Fruit fly (Drosophila melanogaster) ovary, adult (tissue): ENCODE results near the gene solo.

Source experiments
- CG17801 ChIP-seq: fragments of 200-800 bp; optimal IDR thresholded peaks from 2 replicates; lab custom pipeline; 2019; ENCODE audit warnings: missing biosample characterization, mild to moderate bottlenecking, missing genetic modification characterization, moderate library complexity; ENCODE audit not compliant: partially characterized antibody

solo gene

dm6 chr2L:15061368-15061767 lies at the start of gene solo, which contains the start of gene vas:
Gene solo, plus strand, starts transcription at chr2L:15061656.
Gene vas, plus strand, starts transcription at chr2L:15061656.
- TF ChIP-seq CG17801 (GFP tag; lab: Kevin White, UChicago), result no peak

dm6 chr2L:15011779-15012178 lies 49.7 kb upstream of the solo start:
- no peak for TF ChIP-seq CG17801 (GFP tag; lab: Kevin White, UChicago)

DNA sequence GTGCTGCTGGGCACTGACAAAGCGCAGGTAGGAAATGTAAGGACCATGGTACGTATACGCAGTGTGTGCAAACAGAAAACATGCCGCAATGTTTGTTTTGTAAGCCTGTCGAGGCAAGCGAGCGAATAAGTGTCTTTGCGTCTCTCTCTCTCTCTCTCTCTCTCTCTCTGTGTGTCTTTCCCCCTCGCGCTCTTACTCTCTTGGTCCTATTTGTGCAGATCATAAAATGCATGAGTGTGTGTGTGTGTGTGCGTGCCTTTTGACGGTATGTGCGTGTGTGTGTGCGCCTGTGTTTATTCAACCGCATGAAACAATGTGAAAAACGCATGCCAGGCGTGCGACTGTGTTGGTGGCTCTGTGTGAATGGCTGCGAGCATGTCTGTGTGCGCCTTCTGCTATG lies 47.9 kb upstream of the solo start:
- TF ChIP-seq CG17801 (GFP tag; lab: Kevin White, UChicago), result no peak

DNA sequence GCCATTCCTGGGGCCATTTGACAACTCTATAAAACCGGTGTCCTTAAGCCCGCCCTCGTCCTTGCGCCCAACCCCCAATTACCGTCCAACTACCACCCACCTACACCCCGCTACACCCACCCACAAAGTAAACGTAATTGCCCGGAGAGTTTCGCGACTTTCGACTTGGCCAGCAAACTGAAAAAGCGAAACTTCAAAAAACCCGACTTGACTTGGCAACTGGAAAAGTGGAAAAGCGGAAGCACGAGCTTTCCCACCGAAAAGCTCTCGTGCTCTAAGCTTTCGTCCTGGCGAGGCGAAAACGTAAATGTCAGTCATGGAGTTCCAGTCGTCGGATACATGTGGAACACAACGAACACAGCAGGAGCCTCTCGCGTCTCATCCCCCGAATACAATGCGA lies 45.4 kb upstream of the solo start, which contains the start of gene GABA-B-R1:
TSS of gene GABA-B-R1 (plus strand) at position 301 of the 400 bp plus-strand sequence.
- no peak for TF ChIP-seq CG17801 (GFP tag; lab: Kevin White, UChicago)

- TF ChIP-seq CG17801 (GFP tag; lab: Kevin White, UChicago), result no peak
These were observed 34.9 kb upstream of the solo start, which contains the start of gene CG33310 for dm6 chr2L:15026582-15026981. Gene CG33310, plus strand, starts transcription at chr2L:15026882.

- TF ChIP-seq CG17801 (GFP tag; lab: Kevin White, UChicago), result no peak
These were observed 29.8 kb upstream of the solo start, which contains the start of gene CG31832 for dm6 chr2L:15031650-15032049. Gene CG31832, minus strand, starts transcription at chr2L:15031750.

DNA sequence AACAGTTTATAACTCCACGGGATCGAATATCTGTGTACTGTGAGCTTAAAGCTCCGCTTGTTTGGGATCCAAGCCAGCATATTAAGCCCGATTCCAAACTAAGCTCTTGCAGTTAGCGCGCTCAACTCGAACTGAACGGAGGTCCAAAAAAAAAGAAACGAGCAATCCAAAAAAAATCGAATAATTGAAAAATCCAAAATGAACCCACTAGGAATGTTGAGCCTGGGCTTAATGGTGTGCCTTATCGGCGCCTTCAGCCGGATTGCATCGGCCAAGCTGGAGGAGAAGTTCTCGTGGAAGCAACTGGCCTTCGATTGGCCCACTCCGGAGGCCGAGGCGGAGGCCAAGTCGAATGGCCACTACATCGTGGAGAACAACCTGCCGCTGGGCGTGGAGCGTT lies 26.1 kb upstream of the solo start, which contains the start of gene yellow-c:
TSS of gene yellow-c (plus strand) at position 29 of the 400 bp plus-strand sequence.
- TF ChIP-seq CG17801 (GFP tag; lab: Kevin White, UChicago), result no peak

dm6 chr2L:15038339-15039308 lies 22.8 kb upstream of the solo start, which contains the start of gene CIAPIN1:
Gene CIAPIN1, minus strand, starts transcription at chr2L:15038861.
- no peak for TF ChIP-seq CG17801 (GFP tag; lab: Kevin White, UChicago)

DNA sequence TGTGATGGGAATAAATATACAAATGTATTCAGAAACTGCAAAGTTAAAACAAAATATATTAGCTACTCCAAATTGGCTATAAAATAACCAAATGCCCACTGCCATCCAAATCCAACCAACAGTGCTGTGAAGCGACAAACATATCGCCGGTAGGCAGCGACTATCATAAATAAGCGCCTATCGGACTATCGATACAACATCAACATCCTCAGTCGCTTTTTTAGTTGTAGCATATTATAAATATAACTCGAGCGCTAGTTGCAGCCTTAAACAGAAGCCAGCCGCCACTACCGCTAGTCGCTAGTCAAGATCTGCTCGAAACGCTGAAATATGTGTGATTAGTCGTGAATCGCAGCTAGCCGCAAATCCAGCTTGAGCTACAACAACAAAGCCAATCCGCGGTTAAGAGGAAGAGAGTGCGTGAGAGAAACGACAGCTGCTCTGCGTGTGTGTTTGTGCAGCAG lies 22.1 kb upstream of the solo start:
- TF ChIP-seq CG17801 (GFP tag; lab: Kevin White, UChicago), result peak; percentile 16

- TF ChIP-seq CG17801 (GFP tag; lab: Kevin White, UChicago), result no peak
These were observed 17.7 kb upstream of the solo start for dm6 chr2L:15043718-15044117.

DNA sequence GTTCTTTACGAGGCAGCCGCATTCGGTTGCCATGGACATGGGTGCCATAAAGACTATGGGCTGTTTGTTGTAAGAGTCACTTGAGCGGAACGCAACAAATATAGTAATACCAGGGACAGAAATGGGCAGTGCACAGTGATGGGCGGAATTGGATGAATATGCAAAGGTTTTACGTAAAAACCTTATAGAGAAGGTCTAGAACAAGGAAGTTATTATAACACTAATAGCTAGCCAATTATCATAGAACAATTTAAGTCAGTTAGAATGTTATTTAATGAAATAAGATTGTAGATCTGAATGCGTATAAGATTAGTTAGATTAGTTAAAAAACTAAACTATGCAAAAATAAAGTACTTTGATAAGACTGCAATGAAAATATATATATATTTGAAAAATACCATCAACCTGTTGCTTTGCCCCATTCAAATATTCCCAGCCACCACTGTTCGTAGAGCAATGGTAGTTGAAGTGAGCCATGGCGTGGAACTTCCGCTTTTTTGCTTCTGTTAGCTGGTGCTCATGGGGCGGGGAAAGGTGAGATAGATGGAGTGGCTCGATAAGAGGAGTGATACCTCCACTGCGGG lies 8.6 kb upstream of the solo start:
- no peak for TF ChIP-seq CG17801 (GFP tag; lab: Kevin White, UChicago)

DNA sequence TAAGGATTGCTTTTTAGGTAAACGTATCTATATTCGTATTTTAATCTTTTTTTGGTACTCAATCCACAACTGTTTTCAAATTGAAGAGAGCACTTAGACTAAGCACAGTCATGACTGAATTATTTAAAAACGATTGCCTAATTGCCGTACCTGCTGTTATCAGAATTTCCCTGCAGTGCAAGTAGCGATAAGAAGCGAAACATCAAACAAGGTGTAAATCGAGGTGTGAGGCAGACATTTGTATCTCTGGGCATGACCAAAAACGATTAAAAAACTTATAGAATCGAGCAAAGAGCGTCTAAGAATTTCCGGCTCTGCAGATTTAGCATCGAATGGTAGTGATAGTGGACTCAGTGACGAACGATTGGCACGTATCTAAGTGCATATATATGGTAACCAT lies 6.4 kb upstream of the solo start:
- no peak for TF ChIP-seq CG17801 (GFP tag; lab: Kevin White, UChicago)

- TF ChIP-seq CG17801 (GFP tag; lab: Kevin White, UChicago), result peak; percentile 63
These were observed 4.9 kb upstream of the solo start for dm6 chr2L:15056359-15057220.
